Fruit fly (Drosophila melanogaster) whole organism, prepupa: ENCODE measurements around the gene B9d1.

ENCODE experiments used
- Blimp-1 ChIP-seq: fragments of 200-800 bp; sonication (Bioruptor generic); optimal IDR thresholded peaks from 3 replicates; lab custom pipeline; 2017; ENCODE audit warnings: missing biosample characterization, missing genetic modification characterization, mild to moderate bottlenecking, moderate library complexity, missing genetic modification reagents
- CG10631 ChIP-seq: fragments of 200-800 bp; sonication (Bioruptor generic); optimal IDR thresholded peaks from 2 replicates; lab custom pipeline; 2016; ENCODE audit warnings: missing biosample characterization, missing genetic modification characterization
- CG10669 ChIP-seq: fragments of 200-800 bp; sonication (Bioruptor generic); optimal IDR thresholded peaks from 3 replicates; lab custom pipeline; 2018; ENCODE audit warnings: missing biosample characterization, mild to moderate bottlenecking, missing genetic modification characterization, moderate library complexity
- CG11294 ChIP-seq: fragments of 200-800 bp; sonication (Bioruptor generic); IDR thresholded peaks from 2 replicates; pipeline ENCODE4 v1.3.6; 2022; ENCODE audit warnings: missing biosample characterization, missing genetic modification characterization
- CG11762 ChIP-seq: fragments of 200-800 bp; sonication (Bioruptor generic); optimal IDR thresholded peaks from 3 replicates; lab custom pipeline; 2016; ENCODE audit warnings: missing biosample characterization, missing genetic modification characterization; ENCODE audit not compliant: insufficient read depth
- CG11902 ChIP-seq: fragments of 200-800 bp; sonication (Bioruptor generic); optimal IDR thresholded peaks from 3 replicates; lab custom pipeline; 2016; ENCODE audit warnings: missing biosample characterization, missing genetic modification characterization
- CG15336 ChIP-seq: fragments of 200-800 bp; sonication (Bioruptor generic); IDR thresholded peaks from 2 replicates; pipeline ENCODE4 v1.3.6; 2022; ENCODE audit warnings: missing biosample characterization, missing genetic modification characterization
- CG16779 ChIP-seq: fragments of 200-800 bp; sonication (Bioruptor generic); optimal IDR thresholded peaks from 3 replicates; lab custom pipeline; 2017; ENCODE audit warnings: missing biosample characterization, mild to moderate bottlenecking, missing genetic modification characterization
- CG3032 ChIP-seq: fragments of 200-800 bp; optimal IDR thresholded peaks from 2 replicates; lab custom pipeline; 2019; ENCODE audit warnings: missing biosample characterization, mild to moderate bottlenecking, missing genetic modification characterization, moderate library complexity
- CG31627 ChIP-seq: fragments of 200-800 bp; sonication (Bioruptor generic); optimal IDR thresholded peaks from 3 replicates; lab custom pipeline; 2016; ENCODE audit warnings: missing biosample characterization, missing genetic modification characterization
- CG6163 ChIP-seq: fragments of 200-800 bp; sonication (Bioruptor generic); IDR thresholded peaks from 3 replicates; pipeline ENCODE4 v1.3.6; 2022; ENCODE audit warnings: missing biosample characterization, missing genetic modification characterization
- CG6276 ChIP-seq: fragments of 200-800 bp; sonication (Bioruptor generic); optimal IDR thresholded peaks from 2 replicates; lab custom pipeline; 2017; ENCODE audit warnings: missing biosample characterization, mild to moderate bottlenecking, missing genetic modification characterization
- CG6854 ChIP-seq: fragments of 200-800 bp; sonication (Bioruptor generic); optimal IDR thresholded peaks from 2 replicates; lab custom pipeline; 2017; ENCODE audit warnings: missing biosample characterization, mild to moderate bottlenecking, missing genetic modification characterization
- CG8319 ChIP-seq: fragments of 200-800 bp; sonication (Bioruptor generic); optimal IDR thresholded peaks from 3 replicates; lab custom pipeline; 2016; ENCODE audit warnings: missing biosample characterization, missing genetic modification characterization
- CG8632 ChIP-seq: fragments of 200-800 bp; sonication (Bioruptor generic); optimal IDR thresholded peaks from 3 replicates; lab custom pipeline; 2016; ENCODE audit warnings: missing biosample characterization, missing genetic modification characterization
- CG9139 ChIP-seq: fragments of 200-800 bp; sonication (Bioruptor generic); optimal IDR thresholded peaks from 3 replicates; lab custom pipeline; 2017; ENCODE audit warnings: missing biosample characterization, mild to moderate bottlenecking, missing genetic modification characterization
- Eip75B ChIP-seq: fragments of 200-800 bp; sonication (Bioruptor generic); optimal IDR thresholded peaks from 3 replicates; lab custom pipeline; 2016; ENCODE audit warnings: missing biosample characterization, missing genetic modification characterization
- Eip78C ChIP-seq: fragments of 200-800 bp; sonication (Bioruptor generic); peaks from one replicate; lab custom pipeline; 2016; ENCODE audit warnings: missing biosample characterization, missing genetic modification characterization
- Ets21C ChIP-seq: fragments of 200-800 bp; sonication (Bioruptor generic); optimal IDR thresholded peaks from 3 replicates; lab custom pipeline; 2016; ENCODE audit warnings: missing biosample characterization, missing genetic modification characterization
- Ets96B ChIP-seq: fragments of 200-800 bp; optimal IDR thresholded peaks from 2 replicates; lab custom pipeline; 2019; ENCODE audit warnings: missing biosample characterization, mild to moderate bottlenecking, missing genetic modification characterization, moderate library complexity
- Gug ChIP-seq: fragments of 200-800 bp; sonication (Bioruptor generic); IDR thresholded peaks from 2 replicates; pipeline ENCODE4 v1.3.6; 2022; ENCODE audit warnings: missing biosample characterization, missing genetic modification characterization
- Hr39 ChIP-seq: fragments of 200-800 bp; sonication (Bioruptor generic); optimal IDR thresholded peaks from 2 replicates; lab custom pipeline; 2016; ENCODE audit warnings: missing biosample characterization, missing genetic modification characterization
- Lpt ChIP-seq: fragments of 200-800 bp; sonication (Bioruptor generic); optimal IDR thresholded peaks from 3 replicates; lab custom pipeline; 2016; ENCODE audit warnings: missing biosample characterization, missing genetic modification characterization
- Met ChIP-seq: fragments of 200-800 bp; sonication (Bioruptor generic); optimal IDR thresholded peaks from 3 replicates; lab custom pipeline; 2016; ENCODE audit warnings: missing biosample characterization, missing genetic modification characterization
- Smox ChIP-seq: fragments of 200-800 bp; sonication (Bioruptor generic); optimal IDR thresholded peaks from 3 replicates; lab custom pipeline; 2016; ENCODE audit warnings: missing biosample characterization, missing genetic modification characterization
- Sox102F ChIP-seq: fragments of 200-800 bp; sonication (Bioruptor generic); optimal IDR thresholded peaks from 2 replicates; lab custom pipeline; 2016; ENCODE audit warnings: missing biosample characterization, mild to moderate bottlenecking, missing genetic modification characterization
- Sox14 ChIP-seq: fragments of 200-800 bp; sonication (Bioruptor generic); optimal IDR thresholded peaks from 3 replicates; lab custom pipeline; 2016; ENCODE audit warnings: missing biosample characterization, missing genetic modification characterization
- Sox15 ChIP-seq: fragments of 200-800 bp; sonication (Bioruptor generic); optimal IDR thresholded peaks from 3 replicates; lab custom pipeline; 2016; ENCODE audit warnings: missing biosample characterization, missing genetic modification characterization
- achi ChIP-seq: fragments of 200-800 bp; sonication (Bioruptor generic); optimal IDR thresholded peaks from 3 replicates; lab custom pipeline; 2016; ENCODE audit warnings: missing biosample characterization, missing genetic modification characterization
- acj6 ChIP-seq: fragments of 200-800 bp; sonication (Bioruptor generic); optimal IDR thresholded peaks from 3 replicates; lab custom pipeline; 2016; ENCODE audit warnings: missing biosample characterization, missing genetic modification characterization
- cyc ChIP-seq: fragments of 200-800 bp; sonication (Bioruptor generic); optimal IDR thresholded peaks from 3 replicates; lab custom pipeline; 2016; ENCODE audit warnings: missing biosample characterization, missing genetic modification characterization
- dac ChIP-seq: fragments of 200-800 bp; sonication (Bioruptor generic); optimal IDR thresholded peaks from 2 replicates; lab custom pipeline; 2017; ENCODE audit warnings: missing biosample characterization, mild to moderate bottlenecking, missing genetic modification characterization
- dsx ChIP-seq: fragments of 200-800 bp; optimal IDR thresholded peaks from 3 replicates; lab custom pipeline; 2019; ENCODE audit warnings: missing biosample characterization, mild to moderate bottlenecking, missing genetic modification characterization, moderate library complexity; ENCODE audit not compliant: poor library complexity, severe bottlenecking
- eg ChIP-seq: fragments of 200-800 bp; sonication (Bioruptor generic); IDR thresholded peaks from 3 replicates; pipeline ENCODE4 v1.3.6; 2022; ENCODE audit warnings: missing biosample characterization, missing genetic modification characterization
- fd85E ChIP-seq: fragments of 200-800 bp; sonication (Bioruptor generic); optimal IDR thresholded peaks from 3 replicates; lab custom pipeline; 2016; ENCODE audit warnings: missing biosample characterization, missing genetic modification characterization
- fkh ChIP-seq: fragments of 200-800 bp; sonication (Bioruptor generic); optimal IDR thresholded peaks from 3 replicates; lab custom pipeline; 2017; ENCODE audit warnings: missing biosample characterization, mild to moderate bottlenecking, missing genetic modification characterization, moderate library complexity
- net ChIP-seq: fragments of 200-800 bp; sonication (Bioruptor generic); optimal IDR thresholded peaks from 3 replicates; lab custom pipeline; 2016; ENCODE audit warnings: missing biosample characterization, missing genetic modification characterization
- salr ChIP-seq, 2 experiments: fragments of 200-800 bp; sonication (Bioruptor generic); optimal IDR thresholded peaks; 3 replicates each; lab custom pipeline; 2016 to 2018; ENCODE audit warnings: missing biosample characterization in 2 of 2, missing genetic modification characterization in 2 of 2, mild to moderate bottlenecking in 1 of 2
- ss ChIP-seq, 2 experiments: fragments of 200-800 bp; sonication (Bioruptor generic); optimal IDR thresholded peaks; 2 replicates in 1 of 2; 3 replicates in 1 of 2; lab custom pipeline; 2017 to 2018; ENCODE audit warnings: mild to moderate bottlenecking in 2 of 2, missing biosample characterization in 2 of 2, missing genetic modification characterization in 2 of 2, moderate library complexity in 1 of 2
- svp ChIP-seq: fragments of 200-800 bp; sonication (Bioruptor generic); peaks from one replicate; lab custom pipeline; 2016; ENCODE audit warnings: missing biosample characterization, missing genetic modification characterization
- vri ChIP-seq: fragments of 200-800 bp; sonication (Bioruptor generic); optimal IDR thresholded peaks from 3 replicates; lab custom pipeline; 2016; ENCODE audit warnings: missing biosample characterization, mild to moderate bottlenecking, missing genetic modification characterization

The B9d1 gene

DNA sequence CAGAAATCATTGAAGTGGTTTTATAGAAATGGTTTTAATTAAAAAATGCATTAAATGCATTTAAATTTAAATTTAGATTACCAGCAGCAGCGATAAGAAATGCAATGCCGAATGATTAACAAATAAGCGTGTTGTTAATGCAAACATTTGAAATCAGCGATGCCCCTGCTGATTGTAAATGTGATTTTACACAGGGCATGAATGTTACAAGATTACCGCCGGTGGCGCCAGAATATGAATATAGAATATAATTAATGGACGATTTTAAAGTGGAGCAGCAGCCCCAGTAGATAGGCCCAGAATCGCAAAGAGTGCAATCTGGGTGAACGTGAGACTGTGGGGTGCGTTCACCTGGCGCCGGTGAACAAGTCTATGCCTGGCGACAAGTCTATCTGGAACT is 35.6 kb upstream of the B9d1 start:
- TF ChIP-seq svp (peak; percentile 95), CG16779 (tag; lab: Kevin White, UChicago) (no peak), achi (GFP tag; lab: Kevin White, UChicago) (no peak)

DNA sequence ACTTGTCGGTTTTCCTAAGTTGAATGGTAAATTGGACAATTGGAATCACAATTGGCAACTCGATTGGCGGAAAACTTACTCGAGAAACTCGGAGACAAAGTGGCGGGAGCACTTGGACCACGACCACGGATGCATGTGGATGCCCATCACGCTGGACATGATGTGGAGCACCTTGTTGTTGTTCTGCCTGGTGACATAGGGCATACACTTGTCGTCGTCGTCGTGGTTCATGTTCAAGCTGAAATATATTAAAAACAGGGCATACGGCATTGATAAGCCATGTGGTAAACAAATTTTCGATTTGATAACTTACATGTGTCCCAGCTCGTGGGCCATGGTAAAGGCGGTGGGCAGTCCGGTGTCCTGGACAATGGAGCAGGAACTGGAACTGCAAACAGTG is 33.9 kb upstream of the B9d1 start:
- TF ChIP-seq CG16779 (tag; lab: Kevin White, UChicago) (no peak), Sox15 (GFP tag; lab: Kevin White, UChicago) (no peak), svp (peak; percentile 93), salr (GFP tag; optimal IDR thresholded peaks at IDR 0.05; lab: Kevin White, UChicago) (no peak)

DNA sequence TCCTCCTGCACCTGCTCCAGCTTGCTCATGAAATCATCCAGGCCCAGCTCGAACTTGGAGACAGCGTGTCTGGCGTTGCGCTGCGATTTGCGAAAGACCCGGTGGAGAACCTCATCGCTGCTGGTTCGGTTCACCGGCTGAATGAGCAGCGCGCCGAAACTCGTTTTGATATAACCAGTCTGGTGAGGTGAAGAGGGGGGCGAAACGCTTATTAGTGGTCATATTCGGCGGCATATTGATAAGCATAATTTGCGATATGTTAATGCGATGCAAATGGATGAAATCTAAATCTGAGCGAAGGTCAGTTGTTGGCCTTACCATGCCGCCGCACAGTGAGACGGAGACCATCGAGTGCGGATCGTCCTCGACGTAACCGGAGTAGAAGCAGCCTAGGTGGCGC is 33.0 kb upstream of the B9d1 start:
- TF ChIP-seq CG16779 (tag; lab: Kevin White, UChicago) (no peak), svp (peak; percentile 31)

DNA sequence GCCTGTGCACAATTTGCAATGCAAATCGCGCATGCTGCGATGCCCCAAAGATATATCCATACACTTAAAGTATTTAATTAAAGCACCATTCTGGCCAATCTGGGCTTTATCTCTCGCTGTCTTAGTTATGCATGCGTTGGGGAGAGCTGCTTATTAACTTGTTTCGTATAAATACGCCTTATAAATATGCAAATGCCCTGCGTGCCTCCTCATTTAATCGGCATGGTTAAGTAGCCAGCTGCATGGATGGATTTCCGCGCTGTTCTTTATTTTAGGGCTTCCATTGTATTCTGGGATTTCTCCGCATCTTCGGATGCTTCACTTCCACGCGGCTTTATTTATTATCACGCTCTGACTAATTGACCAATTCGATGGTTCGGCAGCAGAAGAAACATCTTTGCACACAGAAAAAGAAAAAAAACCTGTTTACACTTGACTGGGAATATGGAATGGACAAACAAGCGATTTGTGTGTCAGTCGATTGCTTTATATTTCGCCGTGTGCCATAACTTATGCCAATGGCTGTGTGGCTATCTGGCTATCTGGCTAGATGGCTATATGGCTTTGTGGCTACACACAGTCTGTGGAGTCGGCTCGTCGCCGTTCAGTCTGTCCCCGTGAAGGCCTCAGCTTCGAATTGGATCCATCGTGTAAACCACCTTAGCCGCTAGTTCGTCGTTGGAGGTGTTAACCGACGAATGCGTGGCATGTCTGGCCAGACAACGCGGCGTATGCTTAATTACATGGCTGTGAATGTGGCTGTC is 30.2 kb upstream of the B9d1 start:
- peak in 1 of 2 experiments; percentile 23 for TF ChIP-seq ss (GFP tag; optimal IDR thresholded peaks at IDR 0.05; lab: Kevin White, UChicago)
- peak; percentile 46 for TF ChIP-seq Eip78C (GFP tag; lab: Kevin White, UChicago)
- no peak for TF ChIP-seq CG11762 (GFP tag; lab: Kevin White, UChicago)
- TF ChIP-seq, all 60 proteins: peak for 2

DNA sequence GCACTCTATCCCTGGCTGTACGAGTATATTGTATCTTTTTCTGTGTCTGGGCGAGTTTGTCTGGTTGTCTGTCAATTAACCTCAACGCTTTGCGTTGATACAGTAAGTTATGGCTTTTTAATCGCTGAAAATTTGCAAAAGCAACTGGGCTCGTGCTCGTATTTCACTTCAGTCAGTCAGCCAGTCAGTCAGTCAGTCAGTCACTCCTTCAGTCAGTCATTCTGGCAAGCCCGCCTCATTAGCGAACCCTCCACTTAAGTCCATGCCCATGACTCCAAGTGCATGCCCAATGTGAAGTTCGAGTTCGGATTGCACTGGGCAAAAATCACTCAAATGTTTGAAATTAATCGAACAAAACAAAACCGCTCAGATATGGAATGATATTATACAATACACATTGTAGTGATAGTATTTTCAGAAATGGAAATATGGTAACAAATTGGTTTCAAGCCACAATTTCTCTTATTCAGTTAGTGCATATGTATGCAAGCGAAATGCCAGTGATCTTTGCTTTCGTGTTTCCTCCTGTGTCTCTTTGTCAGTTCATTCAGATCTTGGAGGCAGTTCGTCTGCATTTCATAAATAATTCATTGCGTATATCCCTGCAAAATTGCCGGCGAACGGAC is 24.2 kb upstream of the B9d1 start:
- TF ChIP-seq fkh (no peak), CG9139 (GFP tag; lab: Kevin White, UChicago) (no peak), Met (peak; percentile 66), CG6276 (no peak), CG11902 (GFP tag; lab: Kevin White, UChicago) (peak; percentile 18), net (no peak), vri (GFP tag; lab: Kevin White, UChicago) (peak; percentile 48), Eip75B (GFP tag; lab: Kevin White, UChicago) (peak; percentile 47), achi (GFP tag; lab: Kevin White, UChicago) (peak; percentile 29), Blimp-1 (GFP tag; lab: Kevin White, UChicago) (no peak), Gug (no peak), Sox102F (GFP tag; lab: Kevin White, UChicago) (peak; percentile 48), CG8319 (GFP tag; lab: Kevin White, UChicago) (peak; percentile 3), acj6 (GFP tag; lab: Kevin White, UChicago) (peak; percentile 45), cyc (GFP tag; lab: Kevin White, UChicago) (peak; percentile 34), CG6163 (GFP tag; lab: Robert Waterston, UW) (no peak), Hr39 (GFP tag; lab: Kevin White, UChicago) (peak; percentile 50), CG11294 (GFP tag; lab: Robert Waterston, UW) (no peak), svp (peak; percentile 40), Smox (peak; percentile 62), CG15336 (GFP tag; lab: Robert Waterston, UW) (no peak), dsx (peak; percentile 41), CG31627 (GFP tag; lab: Kevin White, UChicago) (peak; percentile 50), eg (GFP tag; lab: Robert Waterston, UW) (no peak), CG10669 (peak; percentile 52), Ets21C (GFP tag; lab: Kevin White, UChicago) (peak; percentile 7), CG10631 (peak; percentile 44), Eip78C (GFP tag; lab: Kevin White, UChicago) (peak; percentile 90), Sox14 (GFP tag; lab: Kevin White, UChicago) (peak; percentile 42), CG3032 (peak; percentile 47), Lpt (no peak), CG6854 (GFP tag; lab: Kevin White, UChicago) (no peak), dac (no peak), fd85E (GFP tag; lab: Kevin White, UChicago) (no peak), Ets96B (tag; lab: Kevin White, UChicago) (peak; percentile 55), salr (GFP tag; optimal IDR thresholded peaks at IDR 0.05; lab: Kevin White, UChicago) (peak in 1 of 2 experiments; percentile 27), CG8632 (GFP tag; lab: Kevin White, UChicago) (peak; percentile 17)
